Fruit fly (Drosophila melanogaster) whole organism, embryonic: ENCODE results near the gene CG10508.
A peak's percentile ranks its signal among the peaks of the same experiment; 100 is the strongest.

Experiments
- CG10267 ChIP-seq: fragments of 200-800 bp; sonication (Bioruptor generic); optimal IDR thresholded peaks from 2 replicates; lab custom pipeline; 2018; ENCODE audit warnings: missing biosample characterization, mild to moderate bottlenecking, missing genetic modification characterization, moderate library complexity
- CG10321 ChIP-seq: fragments of 200-800 bp; sonication (Bioruptor generic); IDR thresholded peaks from 2 replicates; pipeline ENCODE4 v1.3.6; 2022; ENCODE audit warnings: missing biosample characterization, missing genetic modification characterization
- CG10462 ChIP-seq: fragments of 200-800 bp; sonication (Bioruptor generic); optimal IDR thresholded peaks from 2 replicates; lab custom pipeline; 2016; ENCODE audit warnings: missing biosample characterization, missing genetic modification characterization
- CG11560 ChIP-seq: fragments of 200-800 bp; sonication (Bioruptor generic); IDR thresholded peaks from 3 replicates; pipeline ENCODE4 v1.3.6; 2022; ENCODE audit warnings: missing biosample characterization, missing genetic modification characterization
- CG14860 ChIP-seq: fragments of 200-800 bp; sonication (Bioruptor generic); IDR thresholded peaks from 3 replicates; pipeline ENCODE4 v1.3.6; 2022; ENCODE audit warnings: missing biosample characterization, missing genetic modification characterization; ENCODE audit not compliant: partially characterized antibody
- CG16779 ChIP-seq: fragments of 200-800 bp; sonication (Bioruptor generic); IDR thresholded peaks from 2 replicates; pipeline ENCODE4 v1.3.6; 2022; ENCODE audit warnings: missing biosample characterization, missing genetic modification characterization
- CG17186 ChIP-seq: fragments of 200-800 bp; sonication (Bioruptor generic); optimal IDR thresholded peaks from 3 replicates; lab custom pipeline; 2017; ENCODE audit warnings: missing biosample characterization, missing genetic modification reagents, missing genetic modification characterization
- CG17568 ChIP-seq: fragments of 200-800 bp; sonication (Bioruptor generic); optimal IDR thresholded peaks from 2 replicates; lab custom pipeline; 2018; ENCODE audit warnings: missing biosample characterization, mild to moderate bottlenecking, missing genetic modification characterization, moderate library complexity
- CG18764 ChIP-seq: fragments of 200-800 bp; sonication (Bioruptor generic); optimal IDR thresholded peaks from 3 replicates; lab custom pipeline; 2016; ENCODE audit warnings: missing biosample characterization, missing genetic modification characterization
- CG2712 ChIP-seq: fragments of 200-800 bp; optimal IDR thresholded peaks from 3 replicates; lab custom pipeline; 2019; ENCODE audit warnings: missing biosample characterization, mild to moderate bottlenecking, missing genetic modification characterization, moderate library complexity
- CG3163 ChIP-seq: fragments of 200-800 bp; sonication (Bioruptor generic); optimal IDR thresholded peaks from 3 replicates; lab custom pipeline; 2016; ENCODE audit warnings: missing biosample characterization, missing genetic modification characterization
- CG4854 ChIP-seq: fragments of 200-800 bp; sonication (Bioruptor generic); optimal IDR thresholded peaks from 2 replicates; lab custom pipeline; 2016; ENCODE audit warnings: missing biosample characterization, missing genetic modification characterization, inconsistent platforms
- CG5245 ChIP-seq: fragments of 200-800 bp; sonication (Bioruptor generic); optimal IDR thresholded peaks from 3 replicates; lab custom pipeline; 2016; ENCODE audit warnings: missing biosample characterization, missing genetic modification characterization
- CG6254 ChIP-seq: fragments of 200-800 bp; sonication (Bioruptor generic); optimal IDR thresholded peaks from 3 replicates; lab custom pipeline; 2017; ENCODE audit warnings: mild to moderate bottlenecking, missing biosample characterization, missing genetic modification reagents, missing genetic modification characterization
- CG7372 ChIP-seq: fragments of 200-800 bp; sonication (Bioruptor generic); IDR thresholded peaks from 2 replicates; pipeline ENCODE4 v1.3.6; 2022; ENCODE audit warnings: missing biosample characterization, missing genetic modification characterization
- D ChIP-seq, 2 experiments: fragments of 200-800 bp in 1 of 2; fragments of >200 bp in 1 of 2; sonication (Bioruptor generic) in 1 of 2; optimal IDR thresholded peaks; 2 replicates in 1 of 2; 3 replicates in 1 of 2; lab custom pipeline; 2017; ENCODE audit warnings: mild to moderate bottlenecking in 1 of 2, missing biosample characterization in 1 of 2, missing genetic modification characterization in 1 of 2, missing genetic modification reagents in 1 of 2
- Dad ChIP-seq: fragments of 200-800 bp; sonication (Bioruptor generic); optimal IDR thresholded peaks from 3 replicates; lab custom pipeline; 2016; ENCODE audit warnings: missing biosample characterization, missing genetic modification characterization
- Drgx ChIP-seq: fragments of 200-800 bp; sonication (Bioruptor generic); IDR thresholded peaks from 2 replicates; pipeline ENCODE4 v1.3.6; 2022; ENCODE audit warnings: missing biosample characterization, missing genetic modification characterization
- E2f2 ChIP-seq: fragments of 200-800 bp; sonication (Bioruptor generic); IDR thresholded peaks from 2 replicates; pipeline ENCODE4 v1.3.6; 2022; ENCODE audit warnings: missing biosample characterization, missing genetic modification characterization
- Eip74EF ChIP-seq, 2 experiments: fragments of 200-800 bp in 1 of 2; fragments of >200 bp in 1 of 2; sonication (Bioruptor generic) in 1 of 2; optimal IDR thresholded peaks; 2 replicates each; lab custom pipeline; 2017 to 2019; ENCODE audit warnings: missing biosample characterization in 2 of 2, missing genetic modification characterization in 2 of 2, mild to moderate bottlenecking in 1 of 2, moderate library complexity in 1 of 2
- Elba2 ChIP-seq: fragments of 200-800 bp; sonication (Bioruptor generic); optimal IDR thresholded peaks from 3 replicates; lab custom pipeline; 2016; ENCODE audit warnings: missing biosample characterization, missing genetic modification characterization
- Ets97D ChIP-seq: fragments of 200-800 bp; sonication (Bioruptor generic); optimal IDR thresholded peaks from 3 replicates; lab custom pipeline; 2016; ENCODE audit warnings: missing biosample characterization, missing genetic modification characterization
- Fer2 ChIP-seq: fragments of 200-800 bp; sonication (Bioruptor generic); optimal IDR thresholded peaks from 2 replicates; lab custom pipeline; 2018; ENCODE audit warnings: missing biosample characterization, mild to moderate bottlenecking, missing genetic modification characterization, moderate library complexity
- HLH3B ChIP-seq: fragments of 200-800 bp; sonication (Bioruptor generic); IDR thresholded peaks from 2 replicates; pipeline ENCODE4 v1.3.6; 2022; ENCODE audit warnings: missing biosample characterization, missing genetic modification characterization
- Max ChIP-seq: fragments of 200-800 bp; sonication (Bioruptor generic); optimal IDR thresholded peaks from 2 replicates; lab custom pipeline; 2016; ENCODE audit warnings: missing biosample characterization, mild to moderate bottlenecking, missing genetic modification characterization
- Mes4 ChIP-seq: fragments of 200-800 bp; sonication (Bioruptor generic); optimal IDR thresholded peaks from 2 replicates; lab custom pipeline; 2016; ENCODE audit warnings: missing biosample characterization, missing genetic modification characterization
- Oli ChIP-seq: fragments of 200-800 bp; sonication (Bioruptor generic); optimal IDR thresholded peaks from 2 replicates; lab custom pipeline; 2018; ENCODE audit warnings: missing biosample characterization, mild to moderate bottlenecking, missing genetic modification characterization, moderate library complexity
- abd-A ChIP-seq: fragments of 200-800 bp; sonication (Bioruptor generic); optimal IDR thresholded peaks from 3 replicates; lab custom pipeline; 2019; ENCODE audit warnings: missing biosample characterization, mild to moderate bottlenecking, missing genetic modification characterization, moderate library complexity
- ac ChIP-seq: fragments of 200-800 bp; sonication (Bioruptor generic); optimal IDR thresholded peaks from 3 replicates; lab custom pipeline; 2017; ENCODE audit warnings: missing biosample characterization, mild to moderate bottlenecking, missing genetic modification characterization
- ap ChIP-seq: fragments of 200-800 bp; sonication (Bioruptor generic); IDR thresholded peaks from 2 replicates; pipeline ENCODE4 v1.3.6; 2022; ENCODE audit warnings: missing biosample characterization, missing genetic modification characterization
- ato ChIP-seq: fragments of 200-800 bp; sonication (Bioruptor generic); IDR thresholded peaks from 2 replicates; pipeline ENCODE4 v1.3.6; 2022; ENCODE audit warnings: missing biosample characterization, missing genetic modification characterization; ENCODE audit not compliant: partially characterized antibody
- bowl ChIP-seq: fragments of 200-800 bp; sonication (Bioruptor generic); IDR thresholded peaks from 2 replicates; pipeline ENCODE4 v1.3.6; 2022; ENCODE audit warnings: missing biosample characterization, missing genetic modification characterization
- ftz-f1 ChIP-seq: fragments of 200-800 bp; sonication (Bioruptor generic); optimal IDR thresholded peaks from 2 replicates; lab custom pipeline; 2016; ENCODE audit warnings: missing biosample characterization, missing genetic modification characterization
- fu2 ChIP-seq: fragments of 200-800 bp; sonication (Bioruptor generic); optimal IDR thresholded peaks from 2 replicates; lab custom pipeline; 2016; ENCODE audit warnings: missing biosample characterization, missing genetic modification characterization
- jigr1 ChIP-seq: fragments of 200-800 bp; sonication (Bioruptor generic); IDR thresholded peaks from 3 replicates; pipeline ENCODE4 v1.3.6; 2022; ENCODE audit warnings: missing biosample characterization, missing genetic modification characterization
- jing ChIP-seq: fragments of 200-800 bp; sonication (Bioruptor generic); optimal IDR thresholded peaks from 2 replicates; lab custom pipeline; 2018; ENCODE audit warnings: missing biosample characterization, mild to moderate bottlenecking, missing genetic modification characterization
- kah ChIP-seq: fragments of 200-800 bp; sonication (Bioruptor generic); optimal IDR thresholded peaks from 2 replicates; lab custom pipeline; 2018; ENCODE audit warnings: missing biosample characterization, mild to moderate bottlenecking, missing genetic modification characterization
- knrl ChIP-seq: fragments of 200-800 bp; sonication (Bioruptor generic); IDR thresholded peaks from 3 replicates; pipeline ENCODE4 v1.3.6; 2022; ENCODE audit warnings: missing biosample characterization, missing genetic modification characterization; ENCODE audit not compliant: partially characterized antibody
- lbe ChIP-seq: fragments of 200-800 bp; sonication (Bioruptor generic); optimal IDR thresholded peaks from 2 replicates; lab custom pipeline; 2016; ENCODE audit warnings: missing biosample characterization, mild to moderate bottlenecking, missing genetic modification characterization
- lmd ChIP-seq: fragments of 200-800 bp; sonication (Bioruptor generic); IDR thresholded peaks from 2 replicates; pipeline ENCODE4 v1.3.6; 2022; ENCODE audit warnings: missing biosample characterization, missing genetic modification characterization
- pan ChIP-seq, 4 experiments: fragments of >200 bp in 3 of 4; fragments of 200-800 bp in 1 of 4; sonication (Bioruptor generic) in 1 of 4; optimal IDR thresholded peaks in 3 of 4; IDR thresholded peaks in 1 of 4; 2 replicates each; pipeline versions ENCODE4 v1.3.6 to Lab custom; 2017 to 2022; ENCODE audit warnings: missing biosample characterization in 2 of 4, missing genetic modification characterization in 2 of 4, mixed read lengths in 1 of 4
- pita ChIP-seq: fragments of 200-800 bp; sonication (Bioruptor generic); optimal IDR thresholded peaks from 2 replicates; lab custom pipeline; 2017; ENCODE audit warnings: missing biosample characterization, mild to moderate bottlenecking, missing genetic modification characterization
- pnt ChIP-seq: fragments of 200-800 bp; sonication (Bioruptor generic); optimal IDR thresholded peaks from 3 replicates; lab custom pipeline; 2016; ENCODE audit warnings: missing biosample characterization, missing genetic modification characterization
- psq ChIP-seq: fragments of 200-800 bp; sonication (Bioruptor generic); optimal IDR thresholded peaks from 2 replicates; lab custom pipeline; 2017; ENCODE audit warnings: missing biosample characterization, missing genetic modification characterization
- slp2 ChIP-seq: fragments of 200-800 bp; sonication (Bioruptor generic); optimal IDR thresholded peaks from 2 replicates; lab custom pipeline; 2016; ENCODE audit warnings: missing biosample characterization, missing genetic modification characterization
- stc ChIP-seq: fragments of 200-800 bp; sonication (Bioruptor generic); IDR thresholded peaks from 2 replicates; pipeline ENCODE4 v1.3.6; 2022; ENCODE audit warnings: missing biosample characterization, missing genetic modification characterization
- tna ChIP-seq: fragments of 200-800 bp; sonication (Bioruptor generic); IDR thresholded peaks from 2 replicates; pipeline ENCODE4 v1.3.6; 2022; ENCODE audit warnings: missing biosample characterization, missing genetic modification characterization; ENCODE audit not compliant: partially characterized antibody
- toy ChIP-seq: fragments of 200-800 bp; sonication (Bioruptor generic); IDR thresholded peaks from 2 replicates; pipeline ENCODE4 v1.3.6; 2022; ENCODE audit warnings: missing biosample characterization, missing genetic modification characterization
- tup ChIP-seq: fragments of 200-800 bp; sonication (Bioruptor generic); optimal IDR thresholded peaks from 2 replicates; lab custom pipeline; 2016; ENCODE audit warnings: missing biosample characterization, mild to moderate bottlenecking, missing genetic modification characterization, moderate library complexity
- vfl ChIP-seq: fragments of 200-800 bp; sonication (Bioruptor generic); optimal IDR thresholded peaks from 2 replicates; lab custom pipeline; 2016; ENCODE audit warnings: missing biosample characterization, missing genetic modification characterization

Gene CG10508

dm6 chr3L:21216697-21217291 lies 6.8 kb downstream of the CG10508 start, which contains the start of the genes Trmt112 and Ilk (continued):
- peak; percentile 33 for TF ChIP-seq CG10267 (tag; lab: Kevin White, UChicago)
- no peak for TF ChIP-seq Oli (tag; lab: Kevin White, UChicago)
- TF ChIP-seq CG7372 (GFP tag; lab: Robert Waterston, UW) = no peak
- TF ChIP-seq CG2712 (tag; lab: Kevin White, UChicago) = peak; percentile 45
- no peak for TF ChIP-seq CG11560 (tag; lab: Robert Waterston, UW)
- TF ChIP-seq CG16779 = no peak
- no peak for TF ChIP-seq ac (GFP tag; lab: Kevin White, UChicago)
- peak; percentile 85 for TF ChIP-seq ato (GFP tag; lab: Robert Waterston, UW)
- TF ChIP-seq CG6254 (GFP tag; lab: Kevin White, UChicago) = no peak
- TF ChIP-seq Dad (GFP tag; lab: Kevin White, UChicago) = no peak
- TF ChIP-seq jigr1 = no peak
- no peak for TF ChIP-seq pita (GFP tag; lab: Kevin White, UChicago)
- TF ChIP-seq jing = no peak
- peak; percentile 83 for TF ChIP-seq Ets97D (GFP tag; lab: Kevin White, UChicago)
- TF ChIP-seq tup = no peak
- TF ChIP-seq D (optimal IDR thresholded peaks at IDR 0.05; lab: Kevin White, UChicago) = no peak
- no peak for TF ChIP-seq D (GFP tag; optimal IDR thresholded peaks at IDR 0.05; lab: Kevin White, UChicago)
- TF ChIP-seq ap (GFP tag; lab: Robert Waterston, UW) = no peak
- no peak for TF ChIP-seq psq
- TF ChIP-seq stc (GFP tag; lab: Robert Waterston, UW) = no peak
- peak; percentile 80 for TF ChIP-seq E2f2
- no peak for TF ChIP-seq toy (GFP tag; lab: Robert Waterston, UW)
- no peak for TF ChIP-seq vfl
- no peak for TF ChIP-seq CG10462 (GFP tag; lab: Kevin White, UChicago)
- no peak for TF ChIP-seq abd-A (tag; lab: Kevin White, UChicago)
- TF ChIP-seq Max (GFP tag; lab: Kevin White, UChicago) = peak; percentile 70
- TF ChIP-seq CG4854 (GFP tag; lab: Kevin White, UChicago) = peak; percentile 98
- no peak for TF ChIP-seq Fer2 (tag; lab: Kevin White, UChicago)
- peak; percentile 86 for TF ChIP-seq knrl
- TF ChIP-seq CG3163 (GFP tag; lab: Kevin White, UChicago) = peak; percentile 14
- peak; percentile 87 for TF ChIP-seq tna (GFP tag; lab: Robert Waterston, UW)
- TF ChIP-seq Eip74EF (GFP tag; optimal IDR thresholded peaks at IDR 0.05; lab: Kevin White, UChicago) = no peak
- TF ChIP-seq bowl (GFP tag; lab: Robert Waterston, UW) = no peak
- no peak for TF ChIP-seq slp2 (GFP tag; lab: Kevin White, UChicago)
- no peak for TF ChIP-seq lmd (GFP tag; lab: Robert Waterston, UW)
- TF ChIP-seq pan (optimal IDR thresholded peaks at IDR 0.05; lab: Kevin White, UChicago) = no peak
- no peak for TF ChIP-seq pan (GFP tag; optimal IDR thresholded peaks at IDR 0.05 in 1 of 2, IDR thresholded peaks at IDR 0.05 in 1 of 2)
- no peak for TF ChIP-seq ftz-f1 (GFP tag; lab: Kevin White, UChicago)
- TF ChIP-seq CG18764 (GFP tag; lab: Kevin White, UChicago) = no peak
- TF ChIP-seq fu2 (GFP tag; lab: Kevin White, UChicago) = no peak
- TF ChIP-seq CG17186 (GFP tag; lab: Kevin White, UChicago) = peak; percentile 46
- no peak for TF ChIP-seq HLH3B
- TF ChIP-seq CG14860 = peak; percentile 63
- peak; percentile 55 for TF ChIP-seq Elba2 (GFP tag; lab: Kevin White, UChicago)
- TF ChIP-seq Mes4 (GFP tag; lab: Kevin White, UChicago) = no peak
- TF ChIP-seq pnt (GFP tag; lab: Kevin White, UChicago) = no peak
- TF ChIP-seq lbe (GFP tag; lab: Kevin White, UChicago) = no peak
- TF ChIP-seq CG5245 (GFP tag; lab: Kevin White, UChicago) = no peak
- TF ChIP-seq kah (GFP tag; lab: Kevin White, UChicago) = peak; percentile 2
- TF ChIP-seq Drgx (GFP tag; lab: Robert Waterston, UW) = no peak
- no peak for TF ChIP-seq CG10321 (GFP tag; lab: Robert Waterston, UW)
- no peak for TF ChIP-seq CG17568 (GFP tag; lab: Kevin White, UChicago)
